Worm (Caenorhabditis elegans) whole organism, late embryonic: ENCODE measurements around the gene Y11D7A.7.

Source experiments
- C38D4.7 ChIP-seq: fragments of 200-800 bp; sonication (Bioruptor generic); optimal IDR thresholded peaks from 2 replicates; lab custom pipeline; 2018; ENCODE audit warnings: mild to moderate bottlenecking, missing genetic modification characterization, moderate library complexity, missing compliant biosample characterization
- F13H6.1 ChIP-seq: sonication (generic microtip); optimal IDR thresholded peaks from 2 replicates; lab custom pipeline; 2016; ENCODE audit warnings: missing genetic modification characterization, missing compliant biosample characterization
- K09A11.1 ChIP-seq: sonication (generic microtip); optimal IDR thresholded peaks from 2 replicates; lab custom pipeline; 2017; ENCODE audit warnings: antibody characterized with exemption, mild to moderate bottlenecking, missing genetic modification characterization, missing compliant biosample characterization; ENCODE audit not compliant: insufficient read depth
- T23F11.4 ChIP-seq: fragments of 200-800 bp; sonication (Bioruptor generic); optimal IDR thresholded peaks from 2 replicates; lab custom pipeline; 2018; ENCODE audit warnings: mild to moderate bottlenecking, missing genetic modification characterization, missing compliant biosample characterization
- Y22D7AL.16 ChIP-seq: sonication (generic microtip); optimal IDR thresholded peaks from 2 replicates; lab custom pipeline; 2016; ENCODE audit warnings: missing genetic modification characterization, missing compliant biosample characterization
- ama-1 ChIP-seq: fragments of 150-350 bp; optimal IDR thresholded peaks from 2 replicates; lab custom pipeline; 2014
- ceh-14 ChIP-seq: sonication (generic microtip); optimal IDR thresholded peaks from 2 replicates; lab custom pipeline; 2016; ENCODE audit warnings: missing genotype, missing genetic modification characterization, missing compliant biosample characterization
- ceh-18 ChIP-seq: sonication (generic microtip); optimal IDR thresholded peaks from 2 replicates; lab custom pipeline; 2016; ENCODE audit warnings: missing genetic modification characterization, missing compliant biosample characterization
- ceh-19 ChIP-seq: fragments of 200-800 bp; sonication (Bioruptor generic); optimal IDR thresholded peaks from 2 replicates; lab custom pipeline; 2018; ENCODE audit warnings: mild to moderate bottlenecking, missing genetic modification characterization, missing compliant biosample characterization
- ceh-24 ChIP-seq: sonication (generic microtip); optimal IDR thresholded peaks from 2 replicates; lab custom pipeline; 2016; ENCODE audit warnings: mild to moderate bottlenecking, missing genetic modification characterization, missing compliant biosample characterization
- ceh-31 ChIP-seq: sonication (generic microtip); optimal IDR thresholded peaks from 2 replicates; lab custom pipeline; 2016; ENCODE audit warnings: missing genetic modification characterization, missing compliant biosample characterization
- ceh-45 ChIP-seq: fragments of 200-800 bp; sonication (Bioruptor generic); IDR thresholded peaks from 2 replicates; pipeline ENCODE4 v1.3.6; 2022; ENCODE audit warnings: missing genetic modification reagents, missing genetic modification characterization, missing compliant biosample characterization
- ceh-6 ChIP-seq: fragments of 200-800 bp; sonication (Bioruptor generic); optimal IDR thresholded peaks from 2 replicates; lab custom pipeline; 2018; ENCODE audit warnings: mild to moderate bottlenecking, missing genetic modification characterization, missing compliant biosample characterization
- ceh-9 ChIP-seq: sonication (generic microtip); optimal IDR thresholded peaks from 2 replicates; lab custom pipeline; 2016; ENCODE audit warnings: mild to moderate bottlenecking, missing genetic modification characterization, inconsistent platforms, missing compliant biosample characterization
- dmd-4 ChIP-seq: sonication (generic microtip); optimal IDR thresholded peaks from 2 replicates; lab custom pipeline; 2016; ENCODE audit warnings: borderline replicate concordance, missing genetic modification characterization, missing compliant biosample characterization
- dve-1 ChIP-seq: sonication (generic microtip); optimal IDR thresholded peaks from 2 replicates; lab custom pipeline; 2017; ENCODE audit warnings: antibody characterized with exemption, mild to moderate bottlenecking, missing genetic modification characterization, missing compliant biosample characterization
- elt-2 ChIP-seq: sonication (generic microtip); optimal IDR thresholded peaks from 2 replicates; lab custom pipeline; 2016; ENCODE audit warnings: missing genetic modification reagents, missing genetic modification characterization, missing compliant biosample characterization
- elt-4 ChIP-seq: sonication (generic microtip); optimal IDR thresholded peaks from 2 replicates; lab custom pipeline; 2016; ENCODE audit warnings: missing genetic modification characterization, missing compliant biosample characterization
- ets-4 ChIP-seq: sonication (generic microtip); optimal IDR thresholded peaks from 2 replicates; lab custom pipeline; 2016; ENCODE audit warnings: missing genetic modification characterization, missing compliant biosample characterization
- fkh-10 ChIP-seq: fragments of 150-350 bp; optimal IDR thresholded peaks from 2 replicates; lab custom pipeline; 2014; ENCODE audit warnings: missing biosample characterization, missing genetic modification reagents, missing genetic modification characterization
- fkh-6 ChIP-seq: sonication (generic microtip); optimal IDR thresholded peaks from 2 replicates; lab custom pipeline; 2016; ENCODE audit warnings: missing genetic modification characterization, missing compliant biosample characterization
- hlh-13 ChIP-seq: fragments of 200-800 bp; sonication (Bioruptor generic); optimal IDR thresholded peaks from 2 replicates; lab custom pipeline; 2018; ENCODE audit warnings: mild to moderate bottlenecking, missing genetic modification characterization, missing compliant biosample characterization
- hlh-15 ChIP-seq: sonication (generic microtip); optimal IDR thresholded peaks from 2 replicates; lab custom pipeline; 2016; ENCODE audit warnings: missing genetic modification characterization, missing compliant biosample characterization
- hlh-30 ChIP-seq: sonication (generic microtip); optimal IDR thresholded peaks from 2 replicates; lab custom pipeline; 2017; ENCODE audit warnings: antibody characterized with exemption, missing genetic modification characterization, missing compliant biosample characterization; ENCODE audit not compliant: insufficient read depth
- hlh-6 ChIP-seq: sonication (generic microtip); optimal IDR thresholded peaks from 2 replicates; lab custom pipeline; 2016; ENCODE audit warnings: missing genotype, missing genetic modification characterization, missing compliant biosample characterization
- lin-11 ChIP-seq: fragments of 200-800 bp; sonication (Bioruptor generic); optimal IDR thresholded peaks from 2 replicates; lab custom pipeline; 2018; ENCODE audit warnings: mild to moderate bottlenecking, missing genetic modification characterization, missing compliant biosample characterization
- nhr-232 ChIP-seq: sonication (generic microtip); optimal IDR thresholded peaks from 2 replicates; lab custom pipeline; 2016; ENCODE audit warnings: missing genetic modification characterization, missing compliant biosample characterization
- npax-4 ChIP-seq: sonication (generic microtip); optimal IDR thresholded peaks from 2 replicates; lab custom pipeline; 2016; ENCODE audit warnings: missing genetic modification characterization, missing compliant biosample characterization
- pag-3 ChIP-seq: sonication (generic microtip); optimal IDR thresholded peaks from 2 replicates; lab custom pipeline; 2016; ENCODE audit warnings: missing compliant biosample characterization, missing genetic modification characterization, borderline replicate concordance
- pax-1 ChIP-seq: fragments of 150-350 bp; optimal IDR thresholded peaks from 2 replicates; lab custom pipeline; 2014; ENCODE audit warnings: missing biosample characterization, missing genetic modification characterization
- pqm-1 ChIP-seq: sonication (generic microtip); optimal IDR thresholded peaks from 2 replicates; lab custom pipeline; 2016; ENCODE audit warnings: missing genetic modification characterization, missing compliant biosample characterization
- pros-1 ChIP-seq: fragments of 150-350 bp; optimal IDR thresholded peaks from 2 replicates; lab custom pipeline; 2014; ENCODE audit warnings: missing biosample characterization, missing genetic modification reagents, missing genetic modification characterization
- ref-2 ChIP-seq: sonication (generic microtip); optimal IDR thresholded peaks from 2 replicates; lab custom pipeline; 2016; ENCODE audit warnings: missing genetic modification characterization, missing compliant biosample characterization
- sox-2 ChIP-seq: fragments of 200-800 bp; sonication (Bioruptor generic); IDR thresholded peaks from 2 replicates; pipeline ENCODE4 v1.3.6; 2022; ENCODE audit warnings: missing genetic modification reagents, missing genetic modification characterization, missing compliant biosample characterization
- sox-4 ChIP-seq: sonication (generic microtip); optimal IDR thresholded peaks from 2 replicates; lab custom pipeline; 2017; ENCODE audit warnings: mild to moderate bottlenecking, missing genetic modification characterization, inconsistent platforms, missing compliant biosample characterization
- tbx-7 ChIP-seq: sonication (generic microtip); optimal IDR thresholded peaks from 2 replicates; lab custom pipeline; 2016; ENCODE audit warnings: missing genotype, missing genetic modification characterization, missing compliant biosample characterization
- unc-42 ChIP-seq: sonication (generic microtip); optimal IDR thresholded peaks from 2 replicates; lab custom pipeline; 2016; ENCODE audit warnings: missing genotype, missing genetic modification characterization, missing compliant biosample characterization
- unc-86 ChIP-seq: sonication (generic microtip); optimal IDR thresholded peaks from 2 replicates; lab custom pipeline; 2016; ENCODE audit warnings: missing genetic modification characterization, missing compliant biosample characterization
- zip-5 ChIP-seq: sonication (generic microtip); optimal IDR thresholded peaks from 2 replicates; lab custom pipeline; 2016; ENCODE audit warnings: missing genetic modification characterization, missing compliant biosample characterization

The Y11D7A.7 gene

DNA sequence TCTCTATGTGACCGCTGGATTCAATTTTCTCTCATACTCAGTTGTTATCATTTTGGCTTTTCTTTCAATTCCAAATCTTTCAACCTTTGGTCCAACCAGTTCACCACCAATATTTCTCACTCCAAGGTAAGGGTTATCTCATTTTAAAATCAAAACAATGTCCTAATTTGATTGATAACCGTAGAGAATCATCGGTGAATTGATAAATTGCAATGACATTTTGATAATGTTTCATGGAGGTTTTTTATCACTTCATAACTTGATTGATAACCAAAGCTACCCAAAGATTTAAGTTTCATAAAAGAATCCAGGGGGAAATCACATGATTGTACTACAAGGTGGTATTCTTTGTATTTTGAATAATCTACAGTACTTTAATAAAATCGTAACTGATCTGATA lies 10.2 kb upstream of the Y11D7A.7 start:
- TF ChIP-seq elt-2 (tag; lab: Kevin White, UChicago) (peak; percentile 49), T23F11.4 (no peak), fkh-6 (no peak), ceh-9 (tag; lab: Kevin White, UChicago) (no peak)

DNA sequence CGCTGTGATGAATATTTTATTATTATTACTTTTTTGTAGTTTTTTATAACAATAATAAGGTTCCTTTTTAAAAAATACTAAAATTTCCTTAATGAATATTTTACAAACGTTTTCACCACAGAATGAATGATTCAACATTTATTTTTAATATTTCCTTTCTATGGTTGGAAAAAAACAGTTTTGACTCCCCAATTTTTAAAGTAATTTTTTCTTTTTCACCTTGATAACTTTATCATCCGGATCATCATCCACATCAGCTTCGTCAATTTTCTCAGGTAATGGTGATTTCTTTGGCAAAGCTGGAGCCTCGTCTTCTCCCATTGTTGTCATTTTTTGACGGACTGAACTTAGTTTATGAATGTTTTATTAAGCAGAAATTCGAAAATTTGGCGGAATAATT lies 5.6 kb upstream of the Y11D7A.7 start, which contains the start of gene rab-28:
Gene rab-28, minus strand, starts transcription at position 343 of the 400 bp plus-strand sequence.
- TF ChIP-seq hlh-15 (tag; lab: Kevin White, UChicago) (no peak), sox-2 (GFP tag; lab: Robert Waterston, UW) (no peak), unc-86 (tag; lab: Kevin White, UChicago) (no peak), dve-1 (tag; lab: Kevin White, UChicago) (no peak), ceh-45 (no peak), tbx-7 (tag; lab: Kevin White, UChicago) (no peak), zip-5 (no peak)

DNA sequence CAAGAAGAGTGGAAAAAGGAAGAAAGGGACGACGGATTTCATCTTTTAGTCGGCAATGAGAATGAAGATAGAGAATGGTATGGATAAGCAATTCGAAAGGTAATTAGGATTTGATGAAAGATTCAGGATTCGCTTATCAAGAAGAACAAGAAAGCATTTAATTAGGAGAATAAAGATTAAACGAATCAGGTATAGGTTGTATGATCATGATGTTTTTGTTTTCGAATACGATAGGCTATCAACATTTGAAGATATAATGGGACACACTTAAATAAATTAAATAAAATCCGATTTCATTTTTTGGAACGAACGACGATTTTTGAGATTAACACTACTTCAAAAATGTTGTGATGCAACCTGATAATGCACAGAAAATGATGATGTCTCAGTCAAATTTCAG lies 3.9 kb upstream of the Y11D7A.7 start, which contains the start of gene Y11D7A.5:
Gene Y11D7A.5, minus strand, starts transcription at position 101 of the 400 bp plus-strand sequence.
- no peak for TF ChIP-seq nhr-232 (tag; lab: Kevin White, UChicago)
- TF ChIP-seq hlh-30 (tag; lab: Kevin White, UChicago), result no peak
- no peak for TF ChIP-seq K09A11.1
- TF ChIP-seq elt-4, result no peak
- TF ChIP-seq ceh-19 (GFP tag; lab: Kevin White, UChicago), result no peak
- no peak for TF ChIP-seq Y22D7AL.16
- no peak for TF ChIP-seq unc-42
- TF ChIP-seq C38D4.7, result no peak
- TF ChIP-seq ceh-24 (tag; lab: Kevin White, UChicago), result no peak
- no peak for TF ChIP-seq ceh-14 (tag; lab: Kevin White, UChicago)
- no peak for TF ChIP-seq ceh-6 (GFP tag; lab: Kevin White, UChicago)
- no peak for TF ChIP-seq npax-4 (tag; lab: Kevin White, UChicago)
- TF ChIP-seq pros-1 (tag; lab: Kevin White, UChicago), result no peak
- no peak for TF ChIP-seq ceh-18 (tag; lab: Kevin White, UChicago)
- TF ChIP-seq ets-4 (tag; lab: Kevin White, UChicago), result no peak
- TF ChIP-seq lin-11, result no peak
- TF ChIP-seq sox-2 (GFP tag; lab: Robert Waterston, UW), result no peak
- no peak for TF ChIP-seq pag-3 (tag; lab: Kevin White, UChicago)

DNA sequence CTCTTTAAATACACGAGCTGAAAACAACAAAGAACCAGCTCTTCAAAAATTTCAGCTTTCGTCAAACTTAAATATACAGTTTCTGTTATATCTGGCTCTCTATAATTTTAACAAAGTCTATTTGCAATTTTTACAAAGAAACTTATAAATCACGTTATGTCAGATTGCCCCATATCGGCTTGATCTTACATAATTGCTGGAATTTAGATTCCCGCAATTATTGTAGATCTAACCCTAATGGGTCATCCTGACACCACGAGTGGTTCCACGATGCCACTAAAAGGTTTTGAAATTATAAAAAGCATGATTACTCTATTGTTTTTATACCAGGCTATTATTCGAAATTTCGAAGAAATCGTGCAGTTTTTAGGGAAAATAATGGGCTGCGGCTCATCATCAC lies 1.8 kb downstream of the Y11D7A.7 start, which contains the start of gene Y11D7A.8:
Gene Y11D7A.8, plus strand, starts transcription at position 301 of the 400 bp plus-strand sequence.
- TF ChIP-seq ceh-14 (tag; lab: Kevin White, UChicago) (no peak), lin-11 (no peak), hlh-13 (GFP tag; lab: Kevin White, UChicago) (no peak), ref-2 (tag; lab: Kevin White, UChicago) (no peak), pax-1 (tag; lab: Kevin White, UChicago) (no peak), elt-4 (no peak), dmd-4 (tag; lab: Kevin White, UChicago) (no peak), npax-4 (tag; lab: Kevin White, UChicago) (no peak), hlh-6 (no peak)

DNA sequence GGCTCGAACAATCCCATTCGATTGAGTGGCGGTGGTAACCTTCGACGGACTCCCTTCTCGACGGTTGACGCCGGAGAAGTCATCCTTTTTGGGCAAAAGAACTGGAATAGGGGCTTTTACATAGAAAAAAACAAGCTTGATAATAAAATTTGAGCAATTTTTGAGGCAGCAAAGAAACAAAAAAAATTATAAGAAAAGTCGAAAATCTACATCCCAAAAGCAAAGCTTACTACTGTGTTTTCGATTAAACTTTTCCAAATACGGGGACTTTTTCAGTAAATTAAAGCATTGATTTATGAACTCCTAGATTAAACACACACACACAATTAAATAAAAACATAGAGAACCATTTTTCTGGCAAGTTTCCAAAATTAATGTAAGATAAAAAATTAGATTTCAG lies 6.7 kb downstream of the Y11D7A.7 start, which contains the start of gene Y11D7A.9:
Gene Y11D7A.9, minus strand, starts transcription at position 101 of the 400 bp plus-strand sequence.
- TF ChIP-seq sox-4 (tag; lab: Kevin White, UChicago), result no peak
- TF ChIP-seq pqm-1 (tag; lab: Kevin White, UChicago), result no peak
- TF ChIP-seq K09A11.1, result no peak
- no peak for TF ChIP-seq dve-1 (tag; lab: Kevin White, UChicago)
- no peak for TF ChIP-seq fkh-10
- no peak for TF ChIP-seq ama-1 (lab: Kevin White, UChicago)
- TF ChIP-seq ceh-31 (tag; lab: Kevin White, UChicago), result no peak
- TF ChIP-seq F13H6.1 (tag; lab: Kevin White, UChicago), result no peak
- TF ChIP-seq, all 69 proteins: peak for 0
